Worm (Caenorhabditis elegans) whole organism, L2 larva: ENCODE results near the gene F44E2.10.

ENCODE experiments used
- C34F6.9 ChIP-seq: fragments of 150-350 bp; optimal IDR thresholded peaks from 2 replicates; lab custom pipeline; 2014; ENCODE audit warnings: missing biosample characterization, missing genetic modification characterization
- F13H6.1 ChIP-seq: sonication (generic microtip); optimal IDR thresholded peaks from 2 replicates; lab custom pipeline; 2016; ENCODE audit warnings: missing genetic modification characterization, missing compliant biosample characterization
- Y55F3AM.14 ChIP-seq: fragments of 200-800 bp; sonication (Bioruptor generic); optimal IDR thresholded peaks from 2 replicates; lab custom pipeline; 2018; ENCODE audit warnings: mild to moderate bottlenecking, missing genetic modification characterization, missing compliant biosample characterization
- ZK546.5 ChIP-seq: sonication (generic microtip); optimal IDR thresholded peaks from 2 replicates; lab custom pipeline; 2017; ENCODE audit warnings: missing biosample characterization, missing genetic modification characterization
- alr-1 ChIP-seq: fragments of 150-350 bp; optimal IDR thresholded peaks from 2 replicates; lab custom pipeline; 2014; ENCODE audit warnings: missing biosample characterization, missing genetic modification characterization
- aly-2 ChIP-seq: fragments of 150-350 bp; optimal IDR thresholded peaks from 2 replicates; lab custom pipeline; 2014; ENCODE audit warnings: missing biosample characterization, missing genetic modification characterization
- ama-1 ChIP-seq: fragments of 150-350 bp; optimal IDR thresholded peaks from 2 replicates; lab custom pipeline; 2018; ENCODE audit warnings: inconsistent platforms
- blmp-1 ChIP-seq: sonication (generic microtip); optimal IDR thresholded peaks from 2 replicates; lab custom pipeline; 2017; ENCODE audit warnings: missing genetic modification characterization, mild to moderate bottlenecking, missing compliant biosample characterization, antibody characterized with exemption, moderate library complexity; ENCODE audit not compliant: insufficient read depth
- ceh-16 ChIP-seq: fragments of 150-350 bp; optimal IDR thresholded peaks from 2 replicates; lab custom pipeline; 2014; ENCODE audit warnings: missing biosample characterization, missing genetic modification characterization
- ceh-82 ChIP-seq: fragments of 150-350 bp; optimal IDR thresholded peaks from 2 replicates; lab custom pipeline; 2014; ENCODE audit warnings: missing biosample characterization, missing genetic modification characterization
- crh-2 ChIP-seq: sonication (generic microtip); optimal IDR thresholded peaks from 2 replicates; lab custom pipeline; 2017; ENCODE audit warnings: missing biosample characterization, missing genetic modification characterization
- dmd-4 ChIP-seq: sonication (generic microtip); optimal IDR thresholded peaks from 2 replicates; lab custom pipeline; 2017; ENCODE audit warnings: missing biosample characterization, missing genetic modification characterization
- egl-27 ChIP-seq: sonication (generic microtip); optimal IDR thresholded peaks from 3 replicates; lab custom pipeline; 2017; ENCODE audit warnings: missing biosample characterization, missing genetic modification reagents, missing genetic modification characterization
- elt-1 ChIP-seq: fragments of 150-350 bp; optimal IDR thresholded peaks from 2 replicates; lab custom pipeline; 2014; ENCODE audit warnings: missing biosample characterization, missing genetic modification characterization
- elt-3 ChIP-seq: sonication (generic microtip); optimal IDR thresholded peaks from 2 replicates; lab custom pipeline; 2017; ENCODE audit warnings: missing biosample characterization, missing genetic modification characterization
- fos-1 ChIP-seq: fragments of 150-350 bp; optimal IDR thresholded peaks from 2 replicates; lab custom pipeline; 2014; ENCODE audit warnings: missing biosample characterization, missing genetic modification characterization
- gmeb-1 ChIP-seq: fragments of 150-350 bp; optimal IDR thresholded peaks from 2 replicates; lab custom pipeline; 2014; ENCODE audit warnings: missing biosample characterization, missing genetic modification characterization
- lin-11 ChIP-seq: fragments of 150-350 bp; sonication (generic microtip); optimal IDR thresholded peaks from 2 replicates; lab custom pipeline; 2014; ENCODE audit warnings: missing biosample characterization, missing genetic modification characterization, inconsistent platforms, mixed read lengths
- lin-13 ChIP-seq: fragments of 150-350 bp; optimal IDR thresholded peaks from 2 replicates; lab custom pipeline; 2014; ENCODE audit warnings: missing biosample characterization, missing genetic modification reagents, missing genetic modification characterization
- lsy-2 ChIP-seq, 2 experiments: fragments of 150-350 bp in 1 of 2; sonication (generic microtip) in 1 of 2; optimal IDR thresholded peaks; 2 replicates each; lab custom pipeline; 2014 to 2017; ENCODE audit warnings: missing biosample characterization in 2 of 2, missing genetic modification characterization in 2 of 2
- mab-5 ChIP-seq: fragments of 150-350 bp; optimal IDR thresholded peaks from 2 replicates; lab custom pipeline; 2014; ENCODE audit warnings: missing biosample characterization, missing genetic modification characterization
- mbf-1 ChIP-seq: sonication (generic microtip); optimal IDR thresholded peaks from 2 replicates; lab custom pipeline; 2017; ENCODE audit warnings: missing biosample characterization, missing genetic modification characterization
- mdl-1 ChIP-seq, 2 experiments: fragments of 150-350 bp in 1 of 2; sonication (generic microtip) in 1 of 2; optimal IDR thresholded peaks; 2 replicates each; lab custom pipeline; 2017; ENCODE audit warnings: missing biosample characterization in 2 of 2, missing genetic modification characterization in 2 of 2
- nhr-10 ChIP-seq: sonication (generic microtip); optimal IDR thresholded peaks from 2 replicates; lab custom pipeline; 2017; ENCODE audit warnings: missing biosample characterization, missing genetic modification characterization
- nhr-11 ChIP-seq: fragments of 150-350 bp; optimal IDR thresholded peaks from 2 replicates; lab custom pipeline; 2014; ENCODE audit warnings: missing biosample characterization, missing genetic modification characterization
- nhr-12 ChIP-seq: fragments of 150-350 bp; optimal IDR thresholded peaks from 2 replicates; lab custom pipeline; 2014; ENCODE audit warnings: missing biosample characterization, missing genetic modification characterization
- nhr-129 ChIP-seq: fragments of 150-350 bp; optimal IDR thresholded peaks from 2 replicates; lab custom pipeline; 2014; ENCODE audit warnings: missing biosample characterization, missing genetic modification characterization
- nhr-21 ChIP-seq: fragments of 150-350 bp; optimal IDR thresholded peaks from 2 replicates; lab custom pipeline; 2014; ENCODE audit warnings: missing biosample characterization, missing genetic modification characterization
- nhr-23 ChIP-seq: fragments of 150-350 bp; optimal IDR thresholded peaks from 2 replicates; lab custom pipeline; 2014; ENCODE audit warnings: missing biosample characterization, missing genetic modification reagents, missing genetic modification characterization
- nhr-25 ChIP-seq: fragments of 150-350 bp; sonication (generic microtip); optimal IDR thresholded peaks from 3 replicates; lab custom pipeline; 2014; ENCODE audit warnings: missing biosample characterization, missing genetic modification characterization
- nhr-6 ChIP-seq: fragments of 150-350 bp; optimal IDR thresholded peaks from 2 replicates; lab custom pipeline; 2014; ENCODE audit warnings: missing biosample characterization, missing genetic modification characterization
- nhr-77 ChIP-seq: fragments of 150-350 bp; optimal IDR thresholded peaks from 2 replicates; lab custom pipeline; 2014; ENCODE audit warnings: missing biosample characterization, missing genetic modification characterization
- sem-4 ChIP-seq: fragments of 150-350 bp; optimal IDR thresholded peaks from 2 replicates; lab custom pipeline; 2014; ENCODE audit warnings: missing biosample characterization, missing genetic modification reagents, missing genetic modification characterization
- skn-1 ChIP-seq: sonication (generic microtip); optimal IDR thresholded peaks from 2 replicates; lab custom pipeline; 2017; ENCODE audit warnings: missing biosample characterization, missing genetic modification characterization
- sma-3 ChIP-seq: sonication (generic microtip); optimal IDR thresholded peaks from 2 replicates; lab custom pipeline; 2016; ENCODE audit warnings: missing genetic modification reagents, missing genetic modification characterization, missing compliant biosample characterization
- sma-9 ChIP-seq, 2 experiments: fragments of 150-350 bp in 1 of 2; sonication (generic microtip) in 1 of 2; optimal IDR thresholded peaks; 2 replicates each; lab custom pipeline; 2014 to 2016; ENCODE audit warnings: missing genetic modification characterization in 2 of 2, mild to moderate bottlenecking in 1 of 2, missing biosample characterization in 1 of 2, missing compliant biosample characterization in 1 of 2, missing genetic modification reagents in 1 of 2, moderate library complexity in 1 of 2
- snpc-4 ChIP-seq: fragments of 150-350 bp; optimal IDR thresholded peaks from 2 replicates; lab custom pipeline; 2014; ENCODE audit warnings: missing biosample characterization, missing genetic modification characterization
- unc-39 ChIP-seq: fragments of 150-350 bp; optimal IDR thresholded peaks from 2 replicates; lab custom pipeline; 2014; ENCODE audit warnings: missing biosample characterization, missing genetic modification characterization
- unc-55 ChIP-seq: fragments of 150-350 bp; sonication (generic microtip); optimal IDR thresholded peaks from 3 replicates; lab custom pipeline; 2014; ENCODE audit warnings: missing biosample characterization, missing genetic modification reagents, missing genetic modification characterization
- unc-62 ChIP-seq: fragments of 150-350 bp; optimal IDR thresholded peaks from 2 replicates; lab custom pipeline; 2014; ENCODE audit warnings: missing biosample characterization, missing genetic modification reagents, missing genetic modification characterization
- ztf-1 ChIP-seq: fragments of 200-800 bp; sonication (Bioruptor generic); conservative IDR thresholded peaks from 2 replicates; pipeline ENCODE4 v1.3.6; 2022; ENCODE audit warnings: missing genetic modification characterization, missing compliant biosample characterization
- ztf-11 ChIP-seq: sonication (generic microtip); optimal IDR thresholded peaks from 2 replicates; lab custom pipeline; 2017; ENCODE audit warnings: missing biosample characterization, missing genetic modification characterization
- ztf-4 ChIP-seq: fragments of 150-350 bp; optimal IDR thresholded peaks from 2 replicates; lab custom pipeline; 2014; ENCODE audit warnings: missing biosample characterization, missing genetic modification characterization

The F44E2.10 gene

DNA sequence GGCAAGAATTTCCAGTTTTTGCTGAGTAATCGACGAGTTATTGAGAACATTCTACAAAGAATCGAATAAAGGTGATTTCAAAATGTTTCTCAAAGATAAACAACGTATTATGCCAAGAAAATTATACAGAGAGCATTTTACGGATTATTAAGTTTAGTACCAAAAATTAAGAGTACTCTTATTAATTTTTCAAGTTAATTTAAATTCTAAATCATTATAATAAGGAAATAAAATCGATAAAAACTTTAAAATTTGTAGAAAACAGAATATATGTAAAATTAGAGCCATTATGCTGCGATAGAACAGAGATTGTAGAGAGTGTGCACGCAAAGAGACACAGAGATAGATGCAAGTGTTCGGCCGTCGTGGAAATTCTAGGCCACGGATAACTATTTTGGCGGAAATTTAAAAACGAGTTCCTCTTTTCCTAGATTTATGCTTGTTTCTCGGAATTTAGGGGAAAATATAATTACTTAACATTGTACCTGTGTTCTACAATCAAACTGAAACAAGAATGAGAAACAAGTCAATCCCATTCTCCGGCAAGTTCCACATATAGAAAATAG, 19.7 kb upstream of the F44E2.10 start, which contains the start of gene F44E2.9:
F44E2.9 (minus strand) TSS at position 51 of the 566 bp plus-strand sequence.
- TF ChIP-seq lin-11 (tag; lab: Kevin White, UChicago), result peak; percentile 31
- no peak for TF ChIP-seq nhr-77 (tag; lab: Kevin White, UChicago)
- peak; percentile 70 for TF ChIP-seq sma-9 (GFP tag; optimal IDR thresholded peaks at IDR 0.05; lab: Kevin White, UChicago)
- no peak for TF ChIP-seq sma-9 (tag; optimal IDR thresholded peaks at IDR 0.05; lab: Kevin White, UChicago)
- peak; percentile 18 for TF ChIP-seq fos-1 (tag; lab: Kevin White, UChicago)
- TF ChIP-seq C34F6.9, result peak; percentile 87
- TF ChIP-seq nhr-129, result peak; percentile 54
- TF ChIP-seq gmeb-1 (tag; lab: Kevin White, UChicago), result peak; percentile 91
- no peak for TF ChIP-seq nhr-21 (tag; lab: Kevin White, UChicago)
- TF ChIP-seq nhr-25 (tag; lab: Kevin White, UChicago), result no peak
- TF ChIP-seq ZK546.5, result no peak
- peak; percentile 8 for TF ChIP-seq nhr-6
- TF ChIP-seq sma-3 (GFP tag; lab: Kevin White, UChicago), result peak; percentile 60
- peak; percentile 7 for TF ChIP-seq skn-1 (tag; lab: Kevin White, UChicago)
- peak; percentile 90 for TF ChIP-seq unc-55 (GFP tag; lab: Kevin White, UChicago)
- peak; percentile 50 for TF ChIP-seq crh-2 (tag; lab: Kevin White, UChicago)
- no peak for TF ChIP-seq mdl-1 (tag; optimal IDR thresholded peaks at IDR 0.05; lab: Kevin White, UChicago)
- peak; percentile 45 to 84 for TF ChIP-seq lsy-2 (tag; optimal IDR thresholded peaks at IDR 0.05; lab: Kevin White, UChicago)

DNA sequence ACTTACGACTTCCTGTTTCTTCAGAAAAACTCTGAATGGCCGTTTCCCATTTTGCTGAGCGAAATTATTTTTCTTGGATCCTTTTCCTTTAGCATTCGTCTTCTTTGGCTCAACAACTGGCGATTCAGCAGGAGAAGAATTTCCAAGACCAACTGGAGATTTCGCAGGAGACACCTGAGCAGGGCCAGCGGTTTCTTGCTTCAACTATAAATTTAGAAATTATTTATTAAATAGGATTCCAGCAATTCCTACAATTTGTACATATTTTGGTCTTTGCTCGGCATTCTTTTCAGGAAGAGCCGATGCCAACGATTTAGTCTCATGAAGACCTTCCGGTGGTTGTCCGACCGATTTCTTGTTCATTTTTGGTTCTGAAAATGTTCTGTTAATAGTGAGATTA, 18.6 kb upstream of the F44E2.10 start, which contains the start of gene F44E2.8:
F44E2.8 (minus strand) TSS at position 371 of the 400 bp plus-strand sequence.
- no peak for TF ChIP-seq alr-1 (tag; lab: Kevin White, UChicago)
- TF ChIP-seq ceh-16, result no peak
- TF ChIP-seq nhr-23 (tag; lab: Kevin White, UChicago), result no peak
- TF ChIP-seq F13H6.1, result no peak
- TF ChIP-seq blmp-1 (tag; lab: Kevin White, UChicago), result no peak
- no peak for TF ChIP-seq unc-62 (GFP tag; lab: Kevin White, UChicago)
- no peak for TF ChIP-seq fos-1 (tag; lab: Kevin White, UChicago)
- TF ChIP-seq ztf-11 (tag; lab: Kevin White, UChicago), result no peak
- no peak for TF ChIP-seq nhr-77 (tag; lab: Kevin White, UChicago)
- no peak for TF ChIP-seq nhr-21 (tag; lab: Kevin White, UChicago)
- TF ChIP-seq nhr-11, result no peak
- TF ChIP-seq aly-2, result no peak
- TF ChIP-seq C34F6.9, result no peak
- no peak for TF ChIP-seq Y55F3AM.14 (GFP tag; lab: Kevin White, UChicago)
- TF ChIP-seq nhr-129, result no peak
- no peak for TF ChIP-seq crh-2 (tag; lab: Kevin White, UChicago)
- TF ChIP-seq mab-5 (tag; lab: Kevin White, UChicago), result no peak
- no peak for TF ChIP-seq unc-39
- TF ChIP-seq nhr-10 (tag; lab: Kevin White, UChicago), result no peak
- TF ChIP-seq mdl-1 (tag; optimal IDR thresholded peaks at IDR 0.05; lab: Kevin White, UChicago), result no peak

DNA sequence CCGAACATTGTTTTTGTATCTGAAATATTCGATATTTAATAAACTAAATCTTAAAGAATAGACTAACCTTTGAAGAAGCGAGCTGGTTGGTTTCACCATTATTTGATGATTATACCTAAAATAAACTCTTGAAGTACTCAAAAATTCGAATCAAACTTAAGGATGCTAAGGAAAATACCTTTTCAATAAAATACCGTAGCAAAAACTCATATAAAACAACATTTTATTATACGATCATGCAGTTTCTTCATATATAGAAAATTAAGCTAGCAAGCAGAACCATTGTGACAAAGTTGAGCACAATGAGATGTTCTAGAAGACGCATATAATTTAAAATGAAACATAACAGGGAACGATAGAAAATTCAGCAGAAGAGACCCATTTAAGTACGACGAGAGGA, 17.5 kb upstream of the F44E2.10 start, which contains the start of gene F44E2.7:
F44E2.7 (minus strand) TSS at position 101 of the 400 bp plus-strand sequence.
- TF ChIP-seq mbf-1 (no peak), unc-55 (GFP tag; lab: Kevin White, UChicago) (no peak), nhr-21 (tag; lab: Kevin White, UChicago) (no peak), F13H6.1 (no peak), blmp-1 (tag; lab: Kevin White, UChicago) (no peak), Y55F3AM.14 (GFP tag; lab: Kevin White, UChicago) (no peak), C34F6.9 (no peak), ceh-82 (tag; lab: Kevin White, UChicago) (no peak)

DNA sequence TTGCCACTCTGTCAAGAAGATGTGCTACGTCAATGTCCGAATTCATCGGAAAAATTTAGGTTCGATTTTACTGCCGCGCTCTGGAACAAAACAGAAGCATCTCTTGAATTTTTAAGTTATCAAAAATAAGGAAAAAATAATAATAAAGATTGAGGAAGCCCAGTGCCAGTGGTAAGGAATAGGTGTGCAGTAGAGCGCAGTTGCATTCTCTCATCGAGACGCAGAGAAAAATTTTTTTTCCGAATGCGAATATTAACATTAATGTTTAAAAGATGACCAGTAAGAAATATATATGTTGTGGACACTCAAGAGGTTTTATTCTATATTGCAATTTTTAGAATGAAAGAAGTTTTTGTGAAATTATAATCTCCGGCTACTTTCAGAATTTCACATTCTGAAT, 16.8 kb upstream of the F44E2.10 start:
- TF ChIP-seq ceh-82 (tag; lab: Kevin White, UChicago) (no peak), mab-5 (tag; lab: Kevin White, UChicago) (no peak), elt-1 (tag; lab: Kevin White, UChicago) (no peak), nhr-25 (tag; lab: Kevin White, UChicago) (no peak), sma-3 (GFP tag; lab: Kevin White, UChicago) (peak; percentile 42), ceh-16 (no peak), mdl-1 (tag; optimal IDR thresholded peaks at IDR 0.05; lab: Kevin White, UChicago) (no peak), lsy-2 (tag; optimal IDR thresholded peaks at IDR 0.05; lab: Kevin White, UChicago) (peak in 1 of 2 experiments; percentile 73), ama-1 (lab: Kevin White, UChicago) (no peak), dmd-4 (tag; lab: Kevin White, UChicago) (no peak), sem-4 (tag; lab: Kevin White, UChicago) (peak; percentile 16), ztf-1 (no peak), lin-13 (peak; percentile 34), mbf-1 (no peak), fos-1 (tag; lab: Kevin White, UChicago) (peak; percentile 24), ztf-11 (tag; lab: Kevin White, UChicago) (no peak), nhr-12 (no peak), elt-3 (tag; lab: Kevin White, UChicago) (no peak), C34F6.9 (peak; percentile 74), crh-2 (tag; lab: Kevin White, UChicago) (peak; percentile 30), nhr-10 (tag; lab: Kevin White, UChicago) (no peak), snpc-4 (no peak), egl-27 (tag; lab: Kevin White, UChicago) (no peak), ztf-4 (tag; lab: Kevin White, UChicago) (no peak), gmeb-1 (tag; lab: Kevin White, UChicago) (peak; percentile 58), nhr-23 (tag; lab: Kevin White, UChicago) (no peak), ZK546.5 (no peak), F13H6.1 (peak; percentile 43), unc-55 (GFP tag; lab: Kevin White, UChicago) (peak; percentile 78)
